Fruit fly (Drosophila melanogaster) whole organism, pupa: Measurements from ENCODE around the gene CG42781.

Source experiments
- CG10348 ChIP-seq: fragments of 200-800 bp; sonication (Bioruptor generic); IDR thresholded peaks from 2 replicates; pipeline ENCODE4 v1.3.6; 2022; ENCODE audit warnings: missing biosample characterization, missing genetic modification characterization
- CG12605 ChIP-seq: fragments of 200-800 bp; sonication (Bioruptor generic); IDR thresholded peaks from 2 replicates; pipeline ENCODE4 v1.3.6; 2022; ENCODE audit warnings: missing biosample characterization, missing genetic modification characterization
- CG17806 ChIP-seq: fragments of 200-800 bp; sonication (Bioruptor generic); optimal IDR thresholded peaks from 2 replicates; lab custom pipeline; 2018; ENCODE audit warnings: missing biosample characterization, mild to moderate bottlenecking, missing genetic modification characterization, moderate library complexity
- CG34367 ChIP-seq: fragments of 200-800 bp; sonication (Bioruptor generic); optimal IDR thresholded peaks from 2 replicates; lab custom pipeline; 2018; ENCODE audit warnings: missing biosample characterization, mild to moderate bottlenecking, missing genetic modification characterization
- CG8301 ChIP-seq: fragments of 200-800 bp; sonication (Bioruptor generic); optimal IDR thresholded peaks from 2 replicates; lab custom pipeline; 2018; ENCODE audit warnings: missing biosample characterization, mild to moderate bottlenecking, missing genetic modification characterization
- EcR ChIP-seq: fragments of 200-800 bp; sonication (Bioruptor generic); optimal IDR thresholded peaks from 3 replicates; lab custom pipeline; 2019; ENCODE audit warnings: missing biosample characterization, missing genetic modification characterization, mild to moderate bottlenecking, moderate library complexity, missing genetic modification reagents
- Pif1A ChIP-seq: fragments of 200-800 bp; sonication (Bioruptor generic); optimal IDR thresholded peaks from 3 replicates; lab custom pipeline; 2016; ENCODE audit warnings: missing biosample characterization, missing genetic modification characterization
- gl ChIP-seq: fragments of 200-800 bp; sonication (Bioruptor generic); optimal IDR thresholded peaks from 2 replicates; lab custom pipeline; 2018; ENCODE audit warnings: missing biosample characterization, mild to moderate bottlenecking, missing genetic modification characterization

DNA sequence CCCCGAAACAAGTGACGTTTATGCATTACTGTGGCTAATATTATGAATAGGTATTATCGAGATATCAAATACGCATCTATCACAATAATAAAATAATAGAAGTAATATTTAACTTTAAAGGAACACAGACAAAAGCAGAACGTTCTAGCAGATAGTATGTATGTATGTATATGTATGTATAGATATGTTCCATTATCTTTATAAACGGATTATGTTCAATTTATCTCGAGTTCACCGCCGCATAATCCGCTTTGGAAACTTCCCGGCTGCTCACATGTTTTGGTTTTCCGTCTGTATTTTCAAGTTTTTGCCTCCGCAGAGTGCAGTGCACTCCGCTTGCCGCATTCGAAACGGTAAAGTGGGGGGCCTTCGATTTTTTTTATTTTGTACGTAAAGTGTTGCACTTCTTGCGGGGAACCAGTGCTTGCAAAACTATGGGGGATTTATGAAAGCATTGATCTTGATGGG, 47.2 kb downstream of the CG42781 start:
- TF ChIP-seq CG17806 (tag; lab: Kevin White, UChicago) (peak; percentile 72), EcR (peak; percentile 95), Pif1A (GFP tag; lab: Kevin White, UChicago) (peak; percentile 84), CG34367 (tag; lab: Kevin White, UChicago) (peak; percentile 73), CG12605 (GFP tag; lab: Robert Waterston, UW) (no peak), gl (peak; percentile 37), CG10348 (no peak), CG8301 (tag; lab: Kevin White, UChicago) (peak; percentile 74)
